Worm (Caenorhabditis elegans) whole organism, early embryonic: ENCODE results near the gene mcu-1.

ENCODE experiments used
- F13C5.2 ChIP-seq: sonication (generic microtip); optimal IDR thresholded peaks from 2 replicates; lab custom pipeline; 2017; ENCODE audit warnings: mild to moderate bottlenecking, missing genetic modification characterization, inconsistent platforms, missing compliant biosample characterization
- ama-1 ChIP-seq: fragments of 150-350 bp; optimal IDR thresholded peaks from 2 replicates; lab custom pipeline; 2014
- ets-7 ChIP-seq: sonication (generic microtip); optimal IDR thresholded peaks from 2 replicates; lab custom pipeline; 2016; ENCODE audit warnings: missing genotype, missing genetic modification characterization, missing compliant biosample characterization
- flt-1 ChIP-seq: fragments of 200-800 bp; sonication (Bioruptor generic); IDR thresholded peaks from 2 replicates; pipeline ENCODE4 v1.3.6; 2022; ENCODE audit warnings: missing genetic modification characterization, missing compliant biosample characterization
- hmbx-1 ChIP-seq: sonication (generic microtip); optimal IDR thresholded peaks from 2 replicates; lab custom pipeline; 2016; ENCODE audit warnings: mild to moderate bottlenecking, missing genetic modification characterization, missing compliant biosample characterization
- hmg-4 ChIP-seq: fragments of 200-800 bp; sonication (Bioruptor generic); optimal IDR thresholded peaks from 2 replicates; lab custom pipeline; 2018; ENCODE audit warnings: mild to moderate bottlenecking, missing genetic modification characterization, missing compliant biosample characterization
- pes-1 ChIP-seq: fragments of 200-800 bp; sonication (Bioruptor generic); IDR thresholded peaks from 2 replicates; pipeline ENCODE4 v1.3.6; 2022; ENCODE audit warnings: missing genetic modification reagents, missing genetic modification characterization, missing compliant biosample characterization
- scrt-1 ChIP-seq: fragments of 200-800 bp; sonication (Bioruptor generic); IDR thresholded peaks from 2 replicates; pipeline ENCODE4 v1.3.6; 2022; ENCODE audit warnings: missing genetic modification characterization, missing compliant biosample characterization
- sea-1 ChIP-seq: fragments of 200-800 bp; sonication (Bioruptor generic); conservative IDR thresholded peaks from 2 replicates; pipeline ENCODE4 v1.3.6; 2022; ENCODE audit warnings: missing genetic modification characterization, missing compliant biosample characterization
- tbx-11 ChIP-seq: fragments of 200-800 bp; sonication (Bioruptor generic); IDR thresholded peaks from 2 replicates; pipeline ENCODE4 v1.3.6; 2022; ENCODE audit warnings: missing genetic modification characterization, missing compliant biosample characterization
- tra-4 ChIP-seq: sonication (generic microtip); optimal IDR thresholded peaks from 2 replicates; lab custom pipeline; 2017; ENCODE audit warnings: missing genetic modification characterization, missing compliant biosample characterization

ce11 chrIV:5952966-5953365 is 13.9 kb upstream of the mcu-1 start:
- TF ChIP-seq flt-1 (GFP tag; lab: Robert Waterston, UW): no peak
- TF ChIP-seq tra-4 (tag; lab: Kevin White, UChicago): no peak
- TF ChIP-seq sea-1 (GFP tag; lab: Robert Waterston, UW): no peak
- no peak for TF ChIP-seq ama-1
- TF ChIP-seq scrt-1 (GFP tag; lab: Robert Waterston, UW): no peak
- no peak for TF ChIP-seq hmbx-1 (tag; lab: Kevin White, UChicago)
- TF ChIP-seq hmg-4 (GFP tag; lab: Kevin White, UChicago): no peak
- TF ChIP-seq F13C5.2 (tag; lab: Kevin White, UChicago): no peak
- no peak for TF ChIP-seq pes-1 (GFP tag; lab: Robert Waterston, UW)
- TF ChIP-seq tbx-11 (GFP tag; lab: Robert Waterston, UW): no peak
- TF ChIP-seq ets-7 (tag; lab: Kevin White, UChicago): no peak
